Fruit fly (Drosophila melanogaster): ENCODE data around the gene CG46440.

dm6 chrX:15870777-15871757 is 13.4 kb upstream of the CG46440 start:
- TF ChIP-seq Myc (optimal IDR thresholded peaks at IDR 0.05) (no peak), h (GFP tag; optimal IDR thresholded peaks at IDR 0.05) (no peak), tai (GFP tag; optimal IDR thresholded peaks at IDR 0.05) (no peak), Mio (GFP tag; optimal IDR thresholded peaks at IDR 0.05) (no peak), woc (GFP tag; optimal IDR thresholded peaks at IDR 0.05) (no peak)

All from whole organism, wandering third instar larva.